Fruit fly (Drosophila melanogaster) whole organism: ENCODE results near the gene CG5078.

Source experiments
- CG8478 ChIP-seq: fragments of >200 bp; optimal IDR thresholded peaks from 2 replicates; lab custom pipeline; 2018; ENCODE audit warnings: inconsistent platforms
- Dll ChIP-seq: fragments of >200 bp; optimal IDR thresholded peaks from 2 replicates; lab custom pipeline; 2017
- EcR ChIP-seq, 2 experiments: fragments of >200 bp; optimal IDR thresholded peaks; 2 replicates each; lab custom pipeline; 2017; ENCODE audit warnings: missing biosample characterization in 2 of 2, missing genetic modification characterization in 2 of 2, missing genetic modification reagents in 2 of 2
- psq ChIP-seq: fragments of >200 bp; optimal IDR thresholded peaks from 2 replicates; lab custom pipeline; 2017
- usp ChIP-seq: fragments of >200 bp; optimal IDR thresholded peaks from 2 replicates; lab custom pipeline; 2017; ENCODE audit warnings: missing biosample characterization, missing genetic modification characterization, mixed read lengths

dm6 chr3L:20518805-20519503 lies 13.1 kb downstream of the CG5078 start, which contains the start of gene BNIP3:
- no peak for TF ChIP-seq CG8478 (lab: Kevin White, UChicago)
- TF ChIP-seq usp (GFP tag; lab: Kevin White, UChicago), result no peak
- TF ChIP-seq psq (lab: Kevin White, UChicago), result no peak
- no peak for TF ChIP-seq EcR (GFP tag; optimal IDR thresholded peaks at IDR 0.05; lab: Kevin White, UChicago)
- TF ChIP-seq Dll (lab: Kevin White, UChicago), result no peak
